Fruit fly (Drosophila melanogaster) whole organism, wandering third instar larva: ENCODE measurements around the gene nol.

Experiments
- Abd-B ChIP-seq: fragments of >200 bp; optimal IDR thresholded peaks from 2 replicates; lab custom pipeline; 2017; ENCODE audit warnings: missing biosample characterization, missing genetic modification characterization
- CG32264 ChIP-seq: fragments of 200-800 bp; sonication (Bioruptor generic); optimal IDR thresholded peaks from 2 replicates; lab custom pipeline; 2016; ENCODE audit warnings: missing biosample characterization, missing genetic modification characterization
- CG9705 ChIP-seq: fragments of 200-800 bp; sonication (Bioruptor generic); optimal IDR thresholded peaks from 2 replicates; lab custom pipeline; 2018; ENCODE audit warnings: missing biosample characterization, mild to moderate bottlenecking, missing genetic modification characterization
- Dfd ChIP-seq: fragments of >200 bp; optimal IDR thresholded peaks from 2 replicates; lab custom pipeline; 2017; ENCODE audit warnings: missing biosample characterization, missing genetic modification characterization
- Dif ChIP-seq: fragments of 200-275, 200-300 bp; sonication (Bioruptor generic); optimal IDR thresholded peaks from 2 replicates; lab custom pipeline; 2018; ENCODE audit warnings: missing biosample characterization, missing genetic modification characterization; ENCODE audit not compliant: partially characterized antibody
- GATAd ChIP-seq: sonication (Bioruptor generic); optimal IDR thresholded peaks from 2 replicates; lab custom pipeline; 2016; ENCODE audit warnings: missing biosample characterization, missing genetic modification characterization
- HLH106 ChIP-seq: fragments of 200-800 bp; optimal IDR thresholded peaks from 3 replicates; lab custom pipeline; 2019; ENCODE audit warnings: missing biosample characterization, mild to moderate bottlenecking, missing genetic modification characterization, moderate library complexity
- Hnf4 ChIP-seq: fragments of 200-800 bp; sonication (Bioruptor generic); optimal IDR thresholded peaks from 2 replicates; lab custom pipeline; 2016; ENCODE audit warnings: missing biosample characterization, mild to moderate bottlenecking, missing genetic modification characterization
- Hr78 ChIP-seq: fragments of >200 bp; optimal IDR thresholded peaks from 2 replicates; lab custom pipeline; 2017; ENCODE audit warnings: missing biosample characterization, missing genetic modification characterization
- Hr83 ChIP-seq: fragments of 200-300 bp; sonication (Bioruptor generic); optimal IDR thresholded peaks from 2 replicates; lab custom pipeline; 2016; ENCODE audit warnings: missing biosample characterization, mild to moderate bottlenecking, missing genetic modification characterization, moderate library complexity; ENCODE audit not compliant: poor library complexity, severe bottlenecking
- Jra ChIP-seq: sonication (Bioruptor generic); optimal IDR thresholded peaks from 2 replicates; lab custom pipeline; 2016; ENCODE audit warnings: missing biosample characterization, missing genetic modification characterization
- Mio ChIP-seq: sonication (Bioruptor generic); optimal IDR thresholded peaks from 2 replicates; lab custom pipeline; 2016; ENCODE audit warnings: missing biosample characterization, missing genetic modification characterization
- Myc ChIP-seq: fragments of >200 bp; optimal IDR thresholded peaks from 2 replicates; lab custom pipeline; 2017
- N ChIP-seq: fragments of >200 bp; optimal IDR thresholded peaks from 2 replicates; lab custom pipeline; 2018; ENCODE audit warnings: missing biosample characterization, missing external identifiers, missing genetic modification characterization
- OdsH ChIP-seq: fragments of 200-800 bp; sonication (Bioruptor generic); optimal IDR thresholded peaks from 2 replicates; lab custom pipeline; 2016; ENCODE audit warnings: missing biosample characterization, mild to moderate bottlenecking, missing genetic modification characterization
- Rel ChIP-seq, 2 experiments: fragments of 200-800 bp; sonication (Bioruptor generic) in 1 of 2; optimal IDR thresholded peaks; 2 replicates in 1 of 2; 3 replicates in 1 of 2; lab custom pipeline; 2016 to 2019; ENCODE audit warnings: mild to moderate bottlenecking in 2 of 2, missing biosample characterization in 2 of 2, missing genetic modification characterization in 2 of 2, moderate library complexity in 1 of 2
- Vsx2 ChIP-seq: fragments of 200-300, 225-300 bp; sonication (Bioruptor generic); optimal IDR thresholded peaks from 2 replicates; lab custom pipeline; 2018; ENCODE audit warnings: missing biosample characterization, missing genetic modification characterization; ENCODE audit not compliant: partially characterized antibody
- br ChIP-seq: fragments of 200-800 bp; sonication (Bioruptor generic); optimal IDR thresholded peaks from 2 replicates; lab custom pipeline; 2016; ENCODE audit warnings: missing biosample characterization, missing genetic modification characterization
- brk ChIP-seq: fragments of 200-800 bp; sonication (Bioruptor generic); optimal IDR thresholded peaks from 2 replicates; lab custom pipeline; 2016; ENCODE audit warnings: missing biosample characterization, mild to moderate bottlenecking, missing genetic modification characterization
- dl ChIP-seq, 2 experiments: fragments of 175-275, 200-275 bp in 1 of 2; fragments of 200-275 bp in 1 of 2; sonication (Bioruptor generic); optimal IDR thresholded peaks; lab custom pipeline; 2018; ENCODE audit warnings: mild to moderate bottlenecking in 2 of 2, missing biosample characterization in 2 of 2, missing genetic modification characterization in 2 of 2, moderate library complexity in 2 of 2; ENCODE audit not compliant: partially characterized antibody in 2 of 2, insufficient read depth in 1 of 2
- dmrt93B ChIP-seq: fragments of 200-800 bp; sonication (Bioruptor generic); optimal IDR thresholded peaks from 2 replicates; lab custom pipeline; 2018; ENCODE audit warnings: missing biosample characterization, mild to moderate bottlenecking, missing genetic modification characterization
- dsf ChIP-seq: sonication (Bioruptor generic); optimal IDR thresholded peaks from 2 replicates; lab custom pipeline; 2016; ENCODE audit warnings: missing biosample characterization, missing genetic modification characterization, borderline replicate concordance
- ey ChIP-seq: fragments of 200-800 bp; sonication (Bioruptor generic); optimal IDR thresholded peaks from 2 replicates; lab custom pipeline; 2016; ENCODE audit warnings: missing biosample characterization, missing genetic modification characterization
- foxo ChIP-seq, 2 experiments: fragments of 200-800 bp; sonication (Bioruptor generic); optimal IDR thresholded peaks; 2 replicates in 1 of 2; 3 replicates in 1 of 2; lab custom pipeline; 2016 to 2017; ENCODE audit warnings: missing biosample characterization in 2 of 2, missing genetic modification characterization in 2 of 2
- fru ChIP-seq: fragments of 200-800 bp; sonication (Bioruptor generic); optimal IDR thresholded peaks from 3 replicates; lab custom pipeline; 2016; ENCODE audit warnings: missing biosample characterization, mild to moderate bottlenecking, missing genetic modification characterization
- h ChIP-seq: fragments of 200-800 bp; sonication (Bioruptor generic); optimal IDR thresholded peaks from 3 replicates; lab custom pipeline; 2016; ENCODE audit warnings: missing biosample characterization, mild to moderate bottlenecking, missing genetic modification characterization
- lola ChIP-seq: fragments of >200 bp; optimal IDR thresholded peaks from 2 replicates; lab custom pipeline; 2017; ENCODE audit warnings: missing biosample characterization, missing genetic modification characterization
- pan ChIP-seq: fragments of >200 bp; optimal IDR thresholded peaks from 2 replicates; lab custom pipeline; 2017
- psq ChIP-seq: fragments of 200-800 bp; sonication (Bioruptor generic); optimal IDR thresholded peaks from 3 replicates; lab custom pipeline; 2017; ENCODE audit warnings: missing biosample characterization, mild to moderate bottlenecking, missing genetic modification characterization, moderate library complexity
- rgr ChIP-seq: fragments of 200-800 bp; sonication (Bioruptor generic); optimal IDR thresholded peaks from 3 replicates; lab custom pipeline; 2016; ENCODE audit warnings: missing biosample characterization, mild to moderate bottlenecking, missing genetic modification characterization
- sage ChIP-seq: fragments of 200-800 bp; sonication (Bioruptor generic); optimal IDR thresholded peaks from 2 replicates; lab custom pipeline; 2016; ENCODE audit warnings: missing biosample characterization, mild to moderate bottlenecking, missing genetic modification characterization
- sv ChIP-seq: fragments of 200-800 bp; sonication (Bioruptor generic); optimal IDR thresholded peaks from 3 replicates; lab custom pipeline; 2016; ENCODE audit warnings: missing biosample characterization, missing genetic modification characterization
- tai ChIP-seq: sonication (Bioruptor generic); optimal IDR thresholded peaks from 2 replicates; lab custom pipeline; 2016; ENCODE audit warnings: missing biosample characterization, missing genetic modification characterization
- usp ChIP-seq: fragments of >200 bp; optimal IDR thresholded peaks from 2 replicates; lab custom pipeline; 2017; ENCODE audit warnings: missing biosample characterization, missing genetic modification characterization
- woc ChIP-seq: sonication (Bioruptor generic); optimal IDR thresholded peaks from 2 replicates; lab custom pipeline; 2016; ENCODE audit warnings: missing biosample characterization, mild to moderate bottlenecking, missing genetic modification characterization

nol gene

dm6 chr3L:11130535-11130934 lies at the start of gene nol:
TSS of gene nol (plus strand) at chr3L:11130835.
- TF ChIP-seq pan (lab: Kevin White, UChicago): no peak
- TF ChIP-seq, all 38 proteins: peak for 0

- TF ChIP-seq Vsx2 (GFP tag; lab: Kevin White, UChicago) (no peak), psq (peak; percentile 60), rgr (GFP tag; lab: Kevin White, UChicago) (peak; percentile 87), usp (GFP tag; lab: Kevin White, UChicago) (no peak), ey (GFP tag; lab: Kevin White, UChicago) (no peak), GATAd (GFP tag; lab: Kevin White, UChicago) (no peak)
These were observed 47.0 kb upstream of the nol start for dm6 chr3L:11083605-11084004.

dm6 chr3L:11084557-11085231 lies 45.9 kb upstream of the nol start:
- peak; percentile 89 for TF ChIP-seq ey (GFP tag; lab: Kevin White, UChicago)
- no peak for TF ChIP-seq tai (GFP tag; lab: Kevin White, UChicago)
- peak; percentile 74 for TF ChIP-seq br
- TF ChIP-seq woc (GFP tag; lab: Kevin White, UChicago): peak; percentile 49
- peak; percentile 87 for TF ChIP-seq OdsH (GFP tag; lab: Kevin White, UChicago)
- TF ChIP-seq N (GFP tag; lab: Kevin White, UChicago): no peak
- peak; percentile 95 for TF ChIP-seq sv (GFP tag; lab: Kevin White, UChicago)
- TF ChIP-seq dmrt93B: no peak
- TF ChIP-seq Hnf4: no peak
- TF ChIP-seq rgr (GFP tag; lab: Kevin White, UChicago): peak; percentile 88
- no peak for TF ChIP-seq foxo (GFP tag; optimal IDR thresholded peaks at IDR 0.05; lab: Kevin White, UChicago)
- TF ChIP-seq CG32264: peak; percentile 56
- no peak for TF ChIP-seq lola (GFP tag; lab: Kevin White, UChicago)
- no peak for TF ChIP-seq Rel (GFP tag; optimal IDR thresholded peaks at IDR 0.05; lab: Kevin White, UChicago)
- no peak for TF ChIP-seq Rel (tag; optimal IDR thresholded peaks at IDR 0.05; lab: Kevin White, UChicago)
- TF ChIP-seq sage: peak; percentile 51
- TF ChIP-seq Mio (GFP tag; lab: Kevin White, UChicago): no peak
- TF ChIP-seq usp (GFP tag; lab: Kevin White, UChicago): no peak
- TF ChIP-seq Hr78: no peak
- TF ChIP-seq dsf (GFP tag; lab: Kevin White, UChicago): no peak
- no peak for TF ChIP-seq h
- no peak for TF ChIP-seq Abd-B (GFP tag; lab: Kevin White, UChicago)
- TF ChIP-seq brk (GFP tag; lab: Kevin White, UChicago): no peak
- no peak for TF ChIP-seq pan (lab: Kevin White, UChicago)
- peak; percentile 70 for TF ChIP-seq psq
- no peak for TF ChIP-seq fru (GFP tag; lab: Kevin White, UChicago)
- no peak for TF ChIP-seq Myc (lab: Kevin White, UChicago)
- TF ChIP-seq HLH106: no peak
- no peak for TF ChIP-seq Hr83
- TF ChIP-seq dl (GFP tag; optimal IDR thresholded peaks at IDR 0.05; lab: Kevin White, UChicago; ENCODE audit: insufficient read depth in 1 of 2, partially characterized antibody in 2 of 2): no peak

- TF ChIP-seq dl (GFP tag; optimal IDR thresholded peaks at IDR 0.05; lab: Kevin White, UChicago; ENCODE audit: insufficient read depth in 1 of 2, partially characterized antibody in 2 of 2) (no peak), lola (GFP tag; lab: Kevin White, UChicago) (no peak), woc (GFP tag; lab: Kevin White, UChicago) (no peak), rgr (GFP tag; lab: Kevin White, UChicago) (no peak), CG9705 (GFP tag; lab: Kevin White, UChicago) (no peak), pan (lab: Kevin White, UChicago) (no peak), Dfd (GFP tag; lab: Kevin White, UChicago) (no peak), Mio (GFP tag; lab: Kevin White, UChicago) (no peak), Jra (GFP tag; lab: Kevin White, UChicago) (no peak), tai (GFP tag; lab: Kevin White, UChicago) (no peak), Hr83 (no peak), ey (GFP tag; lab: Kevin White, UChicago) (no peak), br (no peak), Dif (no peak), sv (GFP tag; lab: Kevin White, UChicago) (no peak)
These were observed 44.8 kb upstream of the nol start for dm6 chr3L:11085810-11086209.
